Fruit fly (Drosophila melanogaster) whole organism, larva: Measurements from ENCODE around the gene Nepl20.
A peak's percentile ranks its signal among the peaks of the same experiment; 100 is the strongest.

Source experiments
- noc ChIP-seq: fragments of 200-800 bp; sonication (Bioruptor generic); optimal IDR thresholded peaks from 3 replicates; lab custom pipeline; 2019; ENCODE audit warnings: missing biosample characterization, mild to moderate bottlenecking, missing genetic modification characterization, moderate library complexity

Nepl20 gene

dm6 chr3R:28880066-28880842, at the start of gene Nepl20, which contains the start of gene Nepl19:
Gene Nepl20 (plus strand): TSS chr3R:28880792.
Gene Nepl19 (minus strand): TSS chr3R:28880122.
- TF ChIP-seq noc (tag; lab: Kevin White, UChicago) = peak; percentile 93

dm6 chr3R:28831172-28831571, 49.4 kb upstream of the Nepl20 start:
- TF ChIP-seq noc (tag; lab: Kevin White, UChicago) = no peak

DNA sequence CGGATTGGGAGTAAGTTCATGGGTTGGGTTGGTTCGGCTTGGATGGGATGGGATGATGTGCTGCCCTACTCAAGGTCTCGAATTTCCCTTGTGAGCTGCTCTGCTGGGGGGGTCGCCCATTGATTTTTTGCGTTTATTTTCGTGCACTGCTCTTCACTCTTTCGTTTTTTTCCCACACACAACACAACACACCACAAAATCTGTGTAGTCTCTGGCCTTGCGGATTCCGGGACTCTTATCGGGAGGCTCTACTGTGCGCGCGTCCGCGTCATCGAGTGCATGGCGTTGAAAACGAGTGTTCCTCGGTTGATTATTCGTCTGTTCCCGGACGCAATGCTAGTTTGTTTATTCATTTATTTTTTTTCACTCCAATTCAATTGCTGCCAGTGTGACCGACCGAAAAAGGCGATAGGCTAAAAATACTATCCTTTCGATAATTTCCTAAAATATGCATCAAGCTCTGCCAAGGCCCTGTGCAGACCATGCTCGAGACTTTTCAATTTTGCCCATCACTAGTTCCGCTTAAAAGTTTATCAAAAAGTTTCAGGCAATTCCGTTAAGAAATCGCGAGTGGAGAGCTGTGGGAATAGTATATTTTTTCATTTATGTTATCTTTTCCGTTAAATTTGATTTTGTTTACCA, 48.8 kb upstream of the Nepl20 start, which contains the start of gene WASp:
Gene WASp, minus strand, starts transcription at position 399 of the 642 bp plus-strand sequence.
- TF ChIP-seq noc (tag; lab: Kevin White, UChicago) = no peak

DNA sequence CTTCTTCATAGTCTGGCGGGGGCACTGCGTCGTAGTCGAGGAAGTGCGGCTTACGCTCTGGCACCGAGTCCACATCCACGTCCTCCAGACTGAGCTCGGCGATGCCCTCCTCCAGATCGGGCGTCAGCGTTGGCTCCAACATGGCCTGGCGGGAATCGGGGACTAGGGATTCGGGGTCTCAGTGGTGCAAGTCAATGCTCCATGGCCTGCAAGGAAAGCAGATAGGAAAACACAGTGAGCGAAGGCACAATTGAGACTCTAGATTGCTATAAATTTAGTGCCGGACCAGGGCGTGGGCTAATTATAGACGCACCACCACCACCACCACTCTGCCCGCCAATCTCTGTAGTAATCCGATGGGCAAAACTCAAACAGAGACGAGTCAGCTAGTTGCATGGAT, 40.0 kb upstream of the Nepl20 start:
- no peak for TF ChIP-seq noc (tag; lab: Kevin White, UChicago)

dm6 chr3R:28841968-28842367, 38.6 kb upstream of the Nepl20 start:
- TF ChIP-seq noc (tag; lab: Kevin White, UChicago) = no peak

- TF ChIP-seq noc (tag; lab: Kevin White, UChicago) = no peak
These were observed 38.2 kb upstream of the Nepl20 start for dm6 chr3R:28842431-28842830.

dm6 chr3R:28843776-28844610, 36.6 kb upstream of the Nepl20 start:
- no peak for TF ChIP-seq noc (tag; lab: Kevin White, UChicago)

dm6 chr3R:28844611-28845376, 35.8 kb upstream of the Nepl20 start, which contains the start of the genes Apc and spg:
Gene Apc (minus strand): TSS chr3R:28844748.
Gene spg (plus strand): TSS chr3R:28845270.
- TF ChIP-seq noc (tag; lab: Kevin White, UChicago) = peak; percentile 72

DNA sequence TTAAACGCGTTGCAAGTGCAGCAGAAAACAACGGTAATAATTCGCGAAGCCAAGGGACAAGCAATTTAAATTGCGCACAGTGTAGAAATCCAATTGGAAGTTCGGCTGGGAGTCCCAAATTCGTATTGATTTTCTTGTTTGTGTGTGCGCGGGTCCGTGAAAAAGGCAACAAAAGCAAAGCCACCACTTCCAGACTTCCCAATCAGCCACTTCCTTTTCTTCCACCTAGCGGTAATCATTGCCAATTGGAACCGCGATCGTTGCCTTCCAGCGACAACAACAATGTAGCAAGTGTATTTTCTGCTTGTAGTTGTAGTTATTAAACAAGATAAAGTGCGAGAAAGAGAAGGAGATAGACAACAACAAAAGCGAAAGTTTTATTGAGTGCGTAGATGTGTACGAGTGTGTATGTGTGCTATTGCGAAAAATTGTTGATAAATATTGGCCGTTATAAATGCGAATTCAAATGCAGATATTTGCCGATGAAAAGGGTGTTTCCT, 35.2 kb upstream of the Nepl20 start:
- TF ChIP-seq noc (tag; lab: Kevin White, UChicago) = peak; percentile 24

DNA sequence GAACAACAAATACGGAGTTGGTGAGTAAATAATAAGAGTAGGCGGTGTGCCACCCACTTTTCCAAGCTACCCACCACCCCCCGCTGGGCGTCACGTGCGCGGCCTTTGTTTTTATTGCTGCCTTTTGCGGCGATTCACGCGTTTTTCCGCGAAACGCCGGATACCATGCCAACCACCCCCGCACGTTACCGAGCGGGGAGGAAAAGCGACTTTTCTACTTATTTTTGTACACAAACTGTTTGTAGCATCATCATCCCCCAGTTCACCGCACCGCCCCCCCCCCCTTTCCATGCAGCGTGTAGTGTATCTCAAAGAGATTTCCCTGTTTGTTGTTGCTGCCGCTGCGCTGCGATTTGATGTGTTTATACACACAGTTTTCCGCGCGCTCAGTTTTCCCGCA, 34.6 kb upstream of the Nepl20 start:
- TF ChIP-seq noc (tag; lab: Kevin White, UChicago) = no peak

DNA sequence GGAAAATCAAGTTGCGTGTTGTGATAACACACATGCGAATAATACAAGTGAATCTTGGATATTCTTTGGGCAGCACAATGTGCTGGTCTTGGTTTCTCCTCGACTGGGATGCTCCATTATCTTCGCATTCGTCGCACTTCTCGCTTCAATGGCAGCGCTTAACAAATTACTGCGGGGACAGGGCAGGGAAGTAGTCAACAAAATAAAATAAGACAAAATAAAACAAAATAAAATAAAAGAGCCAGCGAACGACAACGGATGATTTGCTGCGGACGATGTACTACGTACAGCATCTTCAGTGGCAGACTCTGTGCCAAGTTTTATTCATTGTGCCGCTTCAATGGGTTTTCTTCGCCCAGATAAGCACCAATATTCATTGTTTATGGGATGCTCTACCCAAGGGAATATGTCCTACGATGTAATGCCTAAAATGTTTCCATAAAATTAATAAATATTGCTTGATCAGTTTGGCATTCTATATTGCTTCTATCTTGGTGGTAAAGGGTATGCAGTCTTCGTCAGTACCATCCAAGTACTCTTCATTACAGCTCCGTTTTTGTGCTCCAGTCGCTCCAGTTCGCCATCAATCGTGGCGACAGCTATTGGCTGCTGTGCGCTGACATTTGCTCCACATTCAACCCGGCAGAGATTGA, 33.6 kb upstream of the Nepl20 start:
- TF ChIP-seq noc (tag; lab: Kevin White, UChicago) = no peak

DNA sequence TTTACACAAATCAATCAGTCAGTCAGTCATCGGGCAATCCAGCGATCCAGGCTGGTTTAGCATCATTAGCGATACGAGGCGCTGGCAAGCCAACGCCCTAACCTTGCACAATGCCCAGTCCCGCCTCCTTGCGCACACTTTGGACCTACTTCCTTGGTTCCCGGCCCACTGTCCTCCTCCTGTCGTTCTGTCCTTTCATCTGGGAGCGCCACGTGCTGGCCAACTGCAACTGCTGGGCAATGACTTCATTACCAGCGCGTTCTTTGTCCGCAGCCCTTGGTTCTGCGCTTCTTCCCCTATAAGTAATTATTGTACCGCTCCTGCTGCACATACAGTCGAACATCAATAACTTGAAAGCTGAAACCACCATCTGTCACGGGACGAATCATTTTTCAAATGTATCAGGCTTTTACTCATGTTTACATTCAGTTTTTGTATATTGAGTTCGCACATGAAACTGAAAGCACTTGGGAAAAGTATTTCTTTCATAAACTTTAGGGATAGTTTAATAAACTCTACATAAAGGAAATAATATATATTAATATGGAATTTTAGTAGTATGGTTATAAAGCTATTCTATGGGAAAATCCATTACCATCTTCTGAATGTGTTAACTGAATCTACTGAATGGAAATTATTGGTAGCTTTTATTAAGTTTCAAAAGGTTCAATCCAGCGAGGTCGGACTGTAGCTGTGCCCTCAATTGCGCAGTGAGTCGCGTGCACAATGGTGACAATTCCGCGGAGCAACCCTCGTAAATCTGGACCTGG, 32.9 kb upstream of the Nepl20 start:
- no peak for TF ChIP-seq noc (tag; lab: Kevin White, UChicago)

DNA sequence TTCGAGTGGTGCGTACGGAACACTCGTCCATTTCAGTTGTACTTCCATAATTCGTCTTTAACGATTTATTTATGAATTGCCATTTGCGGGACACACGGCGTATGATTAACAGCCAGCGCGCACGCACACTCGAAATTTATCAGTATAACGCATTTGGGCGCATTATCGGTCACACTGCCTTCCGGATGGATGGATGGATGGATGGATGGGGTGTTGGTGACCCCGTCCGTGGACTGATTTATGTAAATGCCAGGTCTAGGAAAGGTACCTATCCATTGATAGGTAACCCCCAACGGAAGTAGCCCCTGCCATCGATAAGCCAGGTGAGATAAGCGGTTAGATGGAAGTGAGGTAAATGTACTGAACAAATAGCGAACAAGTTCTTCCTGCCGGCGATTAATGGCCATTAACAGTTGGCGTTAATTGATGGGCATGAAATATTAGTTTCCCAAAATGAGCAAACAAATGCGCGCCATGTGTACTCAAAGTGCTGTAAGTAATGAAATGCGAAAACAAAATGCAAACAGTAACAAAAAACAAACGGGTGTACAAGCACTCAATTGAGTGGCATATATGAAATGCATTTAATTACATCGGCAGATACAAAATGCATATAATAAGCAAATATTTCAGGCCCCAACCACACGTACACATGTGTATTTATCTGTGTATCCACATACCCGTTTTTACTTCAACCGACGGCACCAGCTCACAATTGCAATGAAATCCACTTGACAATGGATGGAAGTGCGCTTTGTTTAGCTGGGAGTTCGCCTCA, 31.7 kb upstream of the Nepl20 start:
- TF ChIP-seq noc (tag; lab: Kevin White, UChicago) = no peak
